Worm (Caenorhabditis elegans) whole organism, early embryonic: Measurements from ENCODE around the gene flcn-1.

Experiments
- B0310.2 ChIP-seq: sonication (generic microtip); optimal IDR thresholded peaks from 2 replicates; lab custom pipeline; 2016; ENCODE audit warnings: mild to moderate bottlenecking, missing genetic modification characterization, missing compliant biosample characterization
- F13C5.2 ChIP-seq: sonication (generic microtip); optimal IDR thresholded peaks from 2 replicates; lab custom pipeline; 2017; ENCODE audit warnings: mild to moderate bottlenecking, missing genetic modification characterization, inconsistent platforms, missing compliant biosample characterization
- aly-1 ChIP-seq: sonication (generic microtip); optimal IDR thresholded peaks from 2 replicates; lab custom pipeline; 2016; ENCODE audit warnings: missing genetic modification characterization, missing compliant biosample characterization
- ama-1 ChIP-seq: fragments of 150-350 bp; optimal IDR thresholded peaks from 2 replicates; lab custom pipeline; 2014
- flt-1 ChIP-seq: fragments of 200-800 bp; sonication (Bioruptor generic); IDR thresholded peaks from 2 replicates; pipeline ENCODE4 v1.3.6; 2022; ENCODE audit warnings: missing genetic modification characterization, missing compliant biosample characterization
- hmbx-1 ChIP-seq: sonication (generic microtip); optimal IDR thresholded peaks from 2 replicates; lab custom pipeline; 2016; ENCODE audit warnings: mild to moderate bottlenecking, missing genetic modification characterization, missing compliant biosample characterization
- hnd-1 ChIP-seq: sonication (generic microtip); optimal IDR thresholded peaks from 2 replicates; lab custom pipeline; 2016; ENCODE audit warnings: missing genetic modification characterization, missing compliant biosample characterization
- pes-1 ChIP-seq: fragments of 200-800 bp; sonication (Bioruptor generic); IDR thresholded peaks from 2 replicates; pipeline ENCODE4 v1.3.6; 2022; ENCODE audit warnings: missing genetic modification reagents, missing genetic modification characterization, missing compliant biosample characterization
- scrt-1 ChIP-seq: fragments of 200-800 bp; sonication (Bioruptor generic); IDR thresholded peaks from 2 replicates; pipeline ENCODE4 v1.3.6; 2022; ENCODE audit warnings: missing genetic modification characterization, missing compliant biosample characterization
- sea-1 ChIP-seq: fragments of 200-800 bp; sonication (Bioruptor generic); conservative IDR thresholded peaks from 2 replicates; pipeline ENCODE4 v1.3.6; 2022; ENCODE audit warnings: missing genetic modification characterization, missing compliant biosample characterization
- tra-4 ChIP-seq: sonication (generic microtip); optimal IDR thresholded peaks from 2 replicates; lab custom pipeline; 2017; ENCODE audit warnings: missing genetic modification characterization, missing compliant biosample characterization

- TF ChIP-seq hmbx-1 (tag; lab: Kevin White, UChicago): no peak
- TF ChIP-seq ama-1 (lab: Kevin White, UChicago): no peak
- no peak for TF ChIP-seq pes-1 (GFP tag; lab: Robert Waterston, UW)
- TF ChIP-seq flt-1 (GFP tag; lab: Robert Waterston, UW): no peak
- TF ChIP-seq F13C5.2 (tag; lab: Kevin White, UChicago): no peak
- no peak for TF ChIP-seq hnd-1 (tag; lab: Kevin White, UChicago)
- TF ChIP-seq B0310.2 (tag; lab: Kevin White, UChicago): no peak
- TF ChIP-seq tra-4 (tag; lab: Kevin White, UChicago): no peak
- TF ChIP-seq sea-1 (GFP tag; lab: Robert Waterston, UW): no peak
- TF ChIP-seq aly-1 (tag; lab: Kevin White, UChicago): no peak
- no peak for TF ChIP-seq scrt-1 (GFP tag; lab: Robert Waterston, UW)
These were observed 4.8 kb upstream of the flcn-1 start for ce11 chrII:6923792-6924191.
